Worm (Caenorhabditis elegans): ENCODE results near the gene W09D6.4.

- TF ChIP-seq ztf-23 (GFP tag; IDR thresholded peaks at IDR 0.05) (no peak), flt-1 (GFP tag; IDR thresholded peaks at IDR 0.05) (no peak), T22C8.4 (GFP tag; IDR thresholded peaks at IDR 0.05) (no peak), cog-1 (tag; optimal IDR thresholded peaks at IDR 0.05) (no peak), med-1 (GFP tag; optimal IDR thresholded peaks at IDR 0.05; ENCODE audit: insufficient read depth) (no peak), tab-1 (GFP tag; IDR thresholded peaks at IDR 0.05) (no peak), ref-1 (GFP tag; conservative IDR thresholded peaks at IDR 0.05) (no peak)
Observed at ce11 chrIII:11077404-11077803, 2.1 kb upstream of the W09D6.4 start, which contains the start of gene str-246.

Data from whole organism, midembryonic.